Fruit fly (Drosophila melanogaster): ENCODE measurements around the gene ppk21.

The ppk21 gene

dm6 chr3R:29716043-29716781 lies 51.6 kb downstream of the ppk21 start (continued):
- TF ChIP-seq CG1602 (GFP tag; optimal IDR thresholded peaks at IDR 0.05) (no peak), HLHmδ (GFP tag; optimal IDR thresholded peaks at IDR 0.05) (peak; percentile 47), lov (optimal IDR thresholded peaks at IDR 0.05) (no peak), lov (GFP tag; IDR thresholded peaks at IDR 0.05) (0 out of 3 replicates have a peak, but pooled peaks have one; percentile 14), CG14965 (GFP tag; optimal IDR thresholded peaks at IDR 0.05; ENCODE audit: borderline replicate concordance) (peak; percentile 78), CG9797 (GFP tag; optimal IDR thresholded peaks at IDR 0.05) (no peak), NfI (GFP tag; optimal IDR thresholded peaks at IDR 0.05) (peak; percentile 28), ewg (GFP tag; optimal IDR thresholded peaks at IDR 0.05) (no peak), otp (GFP tag; IDR thresholded peaks at IDR 0.05) (no peak), CG18764 (GFP tag; optimal IDR thresholded peaks at IDR 0.05) (no peak), CG8478 (optimal IDR thresholded peaks at IDR 0.05) (peak; percentile 34), Lpt (GFP tag; optimal IDR thresholded peaks at IDR 0.05) (peak; percentile 93), h (optimal IDR thresholded peaks at IDR 0.05) (peak; percentile 70), sob (GFP tag; IDR thresholded peaks at IDR 0.05) (peak; percentile 19; the same call in 1 of the 2 replicates), gsb (GFP tag; IDR thresholded peaks at IDR 0.05) (0 out of 2 replicates have a peak, but pooled peaks have one; percentile 20)

Data from whole organism, embryonic.